Worm (Caenorhabditis elegans) whole organism, L1 larva: ENCODE data around the gene srz-101.

Experiments
- blmp-1 ChIP-seq: fragments of 150-350 bp; optimal IDR thresholded peaks from 2 replicates; lab custom pipeline; 2014; ENCODE audit warnings: missing biosample characterization, missing genetic modification characterization
- ceh-63 ChIP-seq: fragments of 200-800 bp; sonication (Bioruptor generic); optimal IDR thresholded peaks from 2 replicates; lab custom pipeline; 2018; ENCODE audit warnings: mild to moderate bottlenecking, missing genetic modification characterization, missing compliant biosample characterization
- ceh-88 ChIP-seq: fragments of 200-800 bp; sonication (Bioruptor generic); IDR thresholded peaks from 2 replicates; pipeline ENCODE4 v1.3.6; 2022; ENCODE audit warnings: missing genetic modification characterization, missing compliant biosample characterization
- fkh-4 ChIP-seq: sonication (generic microtip); optimal IDR thresholded peaks from 2 replicates; lab custom pipeline; 2016; ENCODE audit warnings: missing compliant biosample characterization, missing genetic modification characterization, borderline replicate concordance
- lin-39 ChIP-seq: fragments of 150-350 bp; optimal IDR thresholded peaks from 2 replicates; lab custom pipeline; 2014; ENCODE audit warnings: missing biosample characterization, missing genetic modification reagents, missing genetic modification characterization
- lsy-2 ChIP-seq, 2 experiments: fragments of 150-350 bp; optimal IDR thresholded peaks; 2 replicates each; lab custom pipeline; 2014; ENCODE audit warnings: missing biosample characterization in 2 of 2, missing genetic modification characterization in 2 of 2
- mdl-1 ChIP-seq, 2 experiments: fragments of 150-350 bp; optimal IDR thresholded peaks; 2 replicates each; lab custom pipeline; 2014 to 2017; ENCODE audit warnings: missing biosample characterization in 2 of 2, missing genetic modification characterization in 2 of 2, inconsistent platforms in 1 of 2
- nhr-237 ChIP-seq: fragments of 150-350 bp; optimal IDR thresholded peaks from 2 replicates; lab custom pipeline; 2014; ENCODE audit warnings: missing biosample characterization, missing genetic modification characterization
- unc-30 ChIP-seq: sonication (generic microtip); optimal IDR thresholded peaks from 2 replicates; lab custom pipeline; 2017; ENCODE audit warnings: missing biosample characterization, missing genetic modification characterization
- unc-98 ChIP-seq: fragments of 200-800 bp; sonication (Bioruptor generic); IDR thresholded peaks from 2 replicates; pipeline ENCODE4 v1.3.6; 2022; ENCODE audit warnings: missing genetic modification characterization, missing compliant biosample characterization
- ztf-4 ChIP-seq: fragments of 150-350 bp; optimal IDR thresholded peaks from 2 replicates; lab custom pipeline; 2014; ENCODE audit warnings: missing biosample characterization, missing genetic modification characterization

DNA sequence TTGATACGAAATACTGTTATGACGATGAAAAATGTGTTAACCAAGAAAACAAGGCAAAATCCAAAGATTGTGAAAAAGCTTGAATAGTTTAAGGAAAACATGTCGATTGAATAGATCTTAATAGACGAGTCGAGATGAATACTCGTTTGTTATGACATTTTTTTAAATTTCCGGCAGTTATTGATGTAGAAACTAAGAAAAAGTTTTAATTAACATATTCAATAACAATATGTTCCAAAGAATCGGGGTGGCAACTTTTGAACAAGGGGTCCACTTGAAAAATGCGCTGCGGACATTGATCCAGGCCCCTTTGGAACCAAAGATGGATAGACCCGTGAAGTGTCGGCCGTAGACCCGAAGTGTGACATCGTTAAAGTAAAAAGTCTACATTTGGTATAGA, 23.4 kb upstream of the srz-101 start, which contains the start of gene str-61:
- TF ChIP-seq unc-98 (GFP tag; lab: Robert Waterston, UW), result no peak
- no peak for TF ChIP-seq nhr-237 (tag; lab: Kevin White, UChicago)
- no peak for TF ChIP-seq fkh-4 (tag; lab: Kevin White, UChicago)
- no peak for TF ChIP-seq ztf-4 (tag; lab: Kevin White, UChicago)
- no peak for TF ChIP-seq blmp-1 (tag; lab: Kevin White, UChicago)
- no peak for TF ChIP-seq ceh-63 (GFP tag; lab: Kevin White, UChicago)
- TF ChIP-seq mdl-1 (tag; optimal IDR thresholded peaks at IDR 0.05; lab: Kevin White, UChicago), result no peak
- TF ChIP-seq lsy-2 (tag; optimal IDR thresholded peaks at IDR 0.05; lab: Kevin White, UChicago), result no peak
- no peak for TF ChIP-seq ceh-88 (GFP tag; lab: Robert Waterston, UW)
- no peak for TF ChIP-seq lin-39
- no peak for TF ChIP-seq unc-30
